Worm (Caenorhabditis elegans) whole organism, L4 larva: ENCODE data around the gene T08G5.3.
"Not testable (repeated sequence)": the region's sequence is repeated elsewhere in the genome, so short reads cannot be mapped to it uniquely, and the experiment has no call there.

Experiments
- F10B5.3 ChIP-seq: sonication (generic microtip); optimal IDR thresholded peaks from 2 replicates; lab custom pipeline; 2016; ENCODE audit warnings: mild to moderate bottlenecking, missing genetic modification characterization, missing compliant biosample characterization
- lin-15B ChIP-seq: fragments of 150-350 bp; sonication (generic microtip); optimal IDR thresholded peaks from 3 replicates; lab custom pipeline; 2014; ENCODE audit warnings: missing biosample characterization, missing genetic modification characterization
- lsy-2 ChIP-seq, 2 experiments: fragments of 150-350 bp in 1 of 2; sonication (generic microtip) in 1 of 2; optimal IDR thresholded peaks; 2 replicates each; lab custom pipeline; 2014 to 2017; ENCODE audit warnings: missing biosample characterization in 2 of 2, missing genetic modification characterization in 2 of 2
- mep-1 ChIP-seq: fragments of 150-350 bp; sonication (generic microtip); optimal IDR thresholded peaks from 3 replicates; lab custom pipeline; 2014; ENCODE audit warnings: missing biosample characterization, missing genetic modification characterization
- nhr-76 ChIP-seq: fragments of 150-350 bp; optimal IDR thresholded peaks from 2 replicates; lab custom pipeline; 2014; ENCODE audit warnings: missing biosample characterization, missing genetic modification characterization
- unc-62 ChIP-seq, 3 experiments: fragments of 150-350 bp in 1 of 3; sonication (generic microtip); optimal IDR thresholded peaks in 2 of 3; peaks in 1 of 3; 1 replicate in 1 of 3; 2 replicates in 2 of 3; lab custom pipeline; 2014 to 2017; ENCODE audit warnings: missing biosample characterization in 3 of 3, missing genetic modification characterization in 3 of 3, missing genetic modification reagents in 3 of 3, missing genotype in 1 of 3

ce11 chrV:14055097-14055496 is 27.8 kb upstream of the T08G5.3 start:
- peak; percentile 42 to 93 for TF ChIP-seq lsy-2 (tag; optimal IDR thresholded peaks at IDR 0.05; lab: Kevin White, UChicago)
- TF ChIP-seq unc-62 (GFP tag; optimal IDR thresholded peaks at IDR 0.05 in 1 of 2; lab: Kevin White, UChicago): peak in 1 of 2 experiments; percentile 99
- not testable (repeated sequence) for TF ChIP-seq unc-62 (tag; optimal IDR thresholded peaks at IDR 0.05; lab: Kevin White, UChicago)
- TF ChIP-seq mep-1 (tag; lab: Kevin White, UChicago): peak; percentile 90
- TF ChIP-seq F10B5.3 (tag; lab: Kevin White, UChicago): peak; percentile 18
- TF ChIP-seq nhr-76 (tag; lab: Kevin White, UChicago): peak; percentile 65
- TF ChIP-seq lin-15B (tag; lab: Kevin White, UChicago): peak; percentile 14
